Worm (Caenorhabditis elegans) whole organism, early embryonic: ENCODE data around the gene inx-8.

Experiments used
- B0310.2 ChIP-seq: sonication (generic microtip); optimal IDR thresholded peaks from 2 replicates; lab custom pipeline; 2016; ENCODE audit warnings: mild to moderate bottlenecking, missing genetic modification characterization, missing compliant biosample characterization
- F13C5.2 ChIP-seq: sonication (generic microtip); optimal IDR thresholded peaks from 2 replicates; lab custom pipeline; 2017; ENCODE audit warnings: mild to moderate bottlenecking, missing genetic modification characterization, inconsistent platforms, missing compliant biosample characterization
- ama-1 ChIP-seq: fragments of 150-350 bp; optimal IDR thresholded peaks from 2 replicates; lab custom pipeline; 2014
- ceh-13 ChIP-seq: fragments of 200-800 bp; sonication (Bioruptor generic); optimal IDR thresholded peaks from 2 replicates; lab custom pipeline; 2018; ENCODE audit warnings: mild to moderate bottlenecking, missing genetic modification characterization, missing compliant biosample characterization
- ceh-36 ChIP-seq: sonication (generic microtip); optimal IDR thresholded peaks from 2 replicates; lab custom pipeline; 2016; ENCODE audit warnings: missing genetic modification characterization, inconsistent platforms, missing compliant biosample characterization
- flt-1 ChIP-seq: fragments of 200-800 bp; sonication (Bioruptor generic); IDR thresholded peaks from 2 replicates; pipeline ENCODE4 v1.3.6; 2022; ENCODE audit warnings: missing genetic modification characterization, missing compliant biosample characterization
- hmg-4 ChIP-seq: fragments of 200-800 bp; sonication (Bioruptor generic); optimal IDR thresholded peaks from 2 replicates; lab custom pipeline; 2018; ENCODE audit warnings: mild to moderate bottlenecking, missing genetic modification characterization, missing compliant biosample characterization
- hnd-1 ChIP-seq: sonication (generic microtip); optimal IDR thresholded peaks from 2 replicates; lab custom pipeline; 2016; ENCODE audit warnings: missing genetic modification characterization, missing compliant biosample characterization
- pes-1 ChIP-seq: fragments of 200-800 bp; sonication (Bioruptor generic); IDR thresholded peaks from 2 replicates; pipeline ENCODE4 v1.3.6; 2022; ENCODE audit warnings: missing genetic modification reagents, missing genetic modification characterization, missing compliant biosample characterization
- scrt-1 ChIP-seq: fragments of 200-800 bp; sonication (Bioruptor generic); IDR thresholded peaks from 2 replicates; pipeline ENCODE4 v1.3.6; 2022; ENCODE audit warnings: missing genetic modification characterization, missing compliant biosample characterization
- sea-1 ChIP-seq: fragments of 200-800 bp; sonication (Bioruptor generic); conservative IDR thresholded peaks from 2 replicates; pipeline ENCODE4 v1.3.6; 2022; ENCODE audit warnings: missing genetic modification characterization, missing compliant biosample characterization
- tbx-11 ChIP-seq: fragments of 200-800 bp; sonication (Bioruptor generic); IDR thresholded peaks from 2 replicates; pipeline ENCODE4 v1.3.6; 2022; ENCODE audit warnings: missing genetic modification characterization, missing compliant biosample characterization
- tbx-37 ChIP-seq: fragments of 200-800 bp; sonication (Bioruptor generic); conservative IDR thresholded peaks from 2 replicates; pipeline ENCODE4 v1.3.6; 2022; ENCODE audit warnings: missing genetic modification reagents, missing genetic modification characterization, missing compliant biosample characterization

- TF ChIP-seq ama-1 (lab: Kevin White, UChicago) (no peak), flt-1 (GFP tag; lab: Robert Waterston, UW) (no peak), ceh-13 (GFP tag; lab: Kevin White, UChicago) (no peak), tbx-11 (GFP tag; lab: Robert Waterston, UW) (no peak), pes-1 (no peak), B0310.2 (no peak), hmg-4 (GFP tag; lab: Kevin White, UChicago) (no peak), tbx-37 (GFP tag; lab: Robert Waterston, UW) (no peak), F13C5.2 (no peak), sea-1 (GFP tag; lab: Robert Waterston, UW) (no peak), ceh-36 (tag; lab: Kevin White, UChicago) (no peak), scrt-1 (GFP tag; lab: Robert Waterston, UW) (no peak), hnd-1 (tag; lab: Kevin White, UChicago) (no peak)
Observed at ce11 chrIV:11655370-11655769, 18.3 kb upstream of the inx-8 start, which contains the start of gene ent-1.
